Worm (Caenorhabditis elegans) whole organism, L2 larva: ENCODE results near the gene T20G5.8.
A peak's percentile ranks its signal among the peaks of the same experiment; 100 is the strongest.

Experiments used
- R02D3.7 ChIP-seq: fragments of 150-350 bp; optimal IDR thresholded peaks from 2 replicates; lab custom pipeline; 2014; ENCODE audit warnings: missing biosample characterization, missing genetic modification characterization
- alr-1 ChIP-seq: fragments of 150-350 bp; optimal IDR thresholded peaks from 2 replicates; lab custom pipeline; 2014; ENCODE audit warnings: missing biosample characterization, missing genetic modification characterization
- aly-2 ChIP-seq: fragments of 150-350 bp; optimal IDR thresholded peaks from 2 replicates; lab custom pipeline; 2014; ENCODE audit warnings: missing biosample characterization, missing genetic modification characterization
- elt-1 ChIP-seq: fragments of 150-350 bp; optimal IDR thresholded peaks from 2 replicates; lab custom pipeline; 2014; ENCODE audit warnings: missing biosample characterization, missing genetic modification characterization
- nhr-12 ChIP-seq: fragments of 150-350 bp; optimal IDR thresholded peaks from 2 replicates; lab custom pipeline; 2014; ENCODE audit warnings: missing biosample characterization, missing genetic modification characterization
- nhr-21 ChIP-seq: fragments of 150-350 bp; optimal IDR thresholded peaks from 2 replicates; lab custom pipeline; 2014; ENCODE audit warnings: missing biosample characterization, missing genetic modification characterization
- nhr-23 ChIP-seq: fragments of 150-350 bp; optimal IDR thresholded peaks from 2 replicates; lab custom pipeline; 2014; ENCODE audit warnings: missing biosample characterization, missing genetic modification reagents, missing genetic modification characterization
- nhr-237 ChIP-seq: fragments of 150-350 bp; optimal IDR thresholded peaks from 2 replicates; lab custom pipeline; 2014; ENCODE audit warnings: missing biosample characterization, missing genetic modification characterization
- nhr-77 ChIP-seq: fragments of 150-350 bp; optimal IDR thresholded peaks from 2 replicates; lab custom pipeline; 2014; ENCODE audit warnings: missing biosample characterization, missing genetic modification characterization
- snpc-4 ChIP-seq: fragments of 150-350 bp; optimal IDR thresholded peaks from 2 replicates; lab custom pipeline; 2014; ENCODE audit warnings: missing biosample characterization, missing genetic modification characterization
- unc-55 ChIP-seq: fragments of 150-350 bp; sonication (generic microtip); optimal IDR thresholded peaks from 3 replicates; lab custom pipeline; 2014; ENCODE audit warnings: missing biosample characterization, missing genetic modification reagents, missing genetic modification characterization

DNA sequence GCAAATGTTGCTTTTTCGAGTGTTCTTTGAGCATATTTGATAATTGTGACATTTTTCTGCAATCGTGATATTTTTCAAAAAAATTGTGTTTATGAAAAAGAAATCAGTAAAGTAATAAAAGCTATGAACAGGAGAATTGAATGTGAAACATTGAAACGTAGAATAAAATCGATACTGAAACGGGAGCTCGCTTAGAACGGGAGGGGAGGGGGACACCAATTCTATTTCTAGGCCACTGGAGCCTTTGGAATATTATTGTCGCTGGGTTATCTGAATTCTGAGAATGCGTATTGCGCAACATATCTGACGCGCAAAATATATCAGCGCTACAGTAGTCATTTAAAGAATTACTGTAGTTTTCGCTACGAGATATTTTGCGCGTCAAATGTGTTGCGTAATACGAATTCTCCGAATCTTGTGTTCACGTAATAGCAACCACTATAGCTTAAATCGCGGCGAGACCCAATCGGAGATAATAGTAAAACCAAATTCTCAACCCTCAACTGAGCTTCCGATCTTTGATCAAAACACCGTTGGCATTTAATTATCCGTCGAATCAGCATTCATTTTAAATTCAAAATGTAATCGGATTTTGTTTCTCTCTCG is 12.8 kb downstream of the T20G5.8 start, which contains the start of the genes blos-1 and best-18:
- TF ChIP-seq nhr-21 (tag; lab: Kevin White, UChicago) = no peak
- TF ChIP-seq unc-55 (GFP tag; lab: Kevin White, UChicago) = peak; percentile 18
- no peak for TF ChIP-seq nhr-12 (tag; lab: Kevin White, UChicago)
- TF ChIP-seq nhr-77 (tag; lab: Kevin White, UChicago) = no peak
- TF ChIP-seq nhr-237 (tag; lab: Kevin White, UChicago) = no peak
- TF ChIP-seq alr-1 (tag; lab: Kevin White, UChicago) = no peak
- no peak for TF ChIP-seq R02D3.7 (tag; lab: Kevin White, UChicago)
- TF ChIP-seq snpc-4 (tag; lab: Kevin White, UChicago) = no peak
- no peak for TF ChIP-seq aly-2 (tag; lab: Kevin White, UChicago)
- TF ChIP-seq elt-1 (tag; lab: Kevin White, UChicago) = no peak
- no peak for TF ChIP-seq nhr-23 (tag; lab: Kevin White, UChicago)
